Fruit fly (Drosophila melanogaster): ENCODE measurements around the gene CG32687.
A peak's percentile ranks its signal among the peaks of the same experiment; 100 is the strongest.

CG32687 gene

dm6 chrX:10473510-10474212 lies 13.3 kb downstream of the CG32687 start, which contains the start of gene CG2889:
Gene CG2889 (plus strand): TSS chrX:10473938.
- TF ChIP-seq salr (GFP tag; optimal IDR thresholded peaks at IDR 0.05) (no peak), CG31627 (GFP tag; optimal IDR thresholded peaks at IDR 0.05) (peak; percentile 37), svp (GFP tag) (no peak), Eip75B (GFP tag; optimal IDR thresholded peaks at IDR 0.05) (peak; percentile 30), lz (GFP tag; optimal IDR thresholded peaks at IDR 0.05) (peak; percentile 19), eg (GFP tag; IDR thresholded peaks at IDR 0.05) (peak; percentile 20; the same call in 1 of the 3 replicates), Eip78C (GFP tag) (peak; percentile 29), Hr39 (GFP tag; optimal IDR thresholded peaks at IDR 0.05) (peak; percentile 23), CG15336 (GFP tag; IDR thresholded peaks at IDR 0.05) (no peak), CG6808 (GFP tag; optimal IDR thresholded peaks at IDR 0.05) (no peak), CG9139 (GFP tag; optimal IDR thresholded peaks at IDR 0.05) (no peak), esn (GFP tag; optimal IDR thresholded peaks at IDR 0.05) (peak; percentile 22), Hr4 (GFP tag; optimal IDR thresholded peaks at IDR 0.05) (no peak), Sox102F (GFP tag; optimal IDR thresholded peaks at IDR 0.05) (no peak), CG8119 (GFP tag; IDR thresholded peaks at IDR 0.05) (no peak), CG8632 (GFP tag; optimal IDR thresholded peaks at IDR 0.05) (no peak), CG6854 (GFP tag; optimal IDR thresholded peaks at IDR 0.05) (no peak), achi (GFP tag; optimal IDR thresholded peaks at IDR 0.05) (no peak), fd85E (GFP tag; optimal IDR thresholded peaks at IDR 0.05) (no peak), CG8319 (GFP tag; optimal IDR thresholded peaks at IDR 0.05) (no peak), dac (GFP tag; optimal IDR thresholded peaks at IDR 0.05) (no peak), CG10631 (GFP tag; optimal IDR thresholded peaks at IDR 0.05) (no peak), Gug (GFP tag; IDR thresholded peaks at IDR 0.05) (no peak), Blimp-1 (GFP tag; optimal IDR thresholded peaks at IDR 0.05) (no peak), cyc (GFP tag; optimal IDR thresholded peaks at IDR 0.05) (peak; percentile 23), CG11902 (GFP tag; optimal IDR thresholded peaks at IDR 0.05) (peak; percentile 3), ss (GFP tag; optimal IDR thresholded peaks at IDR 0.05) (no peak), spab (GFP tag; optimal IDR thresholded peaks at IDR 0.05) (no peak), Ets96B (tag; optimal IDR thresholded peaks at IDR 0.05) (no peak), CG7368 (GFP tag; optimal IDR thresholded peaks at IDR 0.05) (peak; percentile 10), fkh (GFP tag; optimal IDR thresholded peaks at IDR 0.05) (no peak), Lpt (GFP tag; optimal IDR thresholded peaks at IDR 0.05) (no peak), Hr38 (GFP tag; optimal IDR thresholded peaks at IDR 0.05) (no peak), Sox15 (GFP tag; optimal IDR thresholded peaks at IDR 0.05) (no peak), OdsH (GFP tag; optimal IDR thresholded peaks at IDR 0.05) (no peak), CG10669 (GFP tag; optimal IDR thresholded peaks at IDR 0.05) (no peak), CG1621 (tag; optimal IDR thresholded peaks at IDR 0.05) (no peak), CG32006 (GFP tag; optimal IDR thresholded peaks at IDR 0.05) (peak; percentile 2), topi (GFP tag; optimal IDR thresholded peaks at IDR 0.05) (no peak), Ets21C (GFP tag; optimal IDR thresholded peaks at IDR 0.05) (peak; percentile 9), CG6276 (GFP tag; optimal IDR thresholded peaks at IDR 0.05) (no peak), CG6163 (GFP tag; IDR thresholded peaks at IDR 0.05) (no peak; the same call in 2 of the 3 replicates), acj6 (GFP tag; optimal IDR thresholded peaks at IDR 0.05) (no peak), CG11762 (GFP tag; optimal IDR thresholded peaks at IDR 0.05; ENCODE audit: insufficient read depth) (no peak), Smox (GFP tag; optimal IDR thresholded peaks at IDR 0.05) (no peak), CG6792 (GFP tag; optimal IDR thresholded peaks at IDR 0.05) (no peak), CG16779 (tag; optimal IDR thresholded peaks at IDR 0.05) (no peak), CG4318 (GFP tag; optimal IDR thresholded peaks at IDR 0.05) (no peak), dsx (GFP tag; optimal IDR thresholded peaks at IDR 0.05; ENCODE audit: poor library complexity, severe bottlenecking) (no peak), CG3919 (GFP tag; optimal IDR thresholded peaks at IDR 0.05) (peak; percentile 13), pdm3 (GFP tag; optimal IDR thresholded peaks at IDR 0.05) (no peak)

Measured in whole organism, prepupa.